Worm (Caenorhabditis elegans): ENCODE data around the gene R07C12.1.

DNA sequence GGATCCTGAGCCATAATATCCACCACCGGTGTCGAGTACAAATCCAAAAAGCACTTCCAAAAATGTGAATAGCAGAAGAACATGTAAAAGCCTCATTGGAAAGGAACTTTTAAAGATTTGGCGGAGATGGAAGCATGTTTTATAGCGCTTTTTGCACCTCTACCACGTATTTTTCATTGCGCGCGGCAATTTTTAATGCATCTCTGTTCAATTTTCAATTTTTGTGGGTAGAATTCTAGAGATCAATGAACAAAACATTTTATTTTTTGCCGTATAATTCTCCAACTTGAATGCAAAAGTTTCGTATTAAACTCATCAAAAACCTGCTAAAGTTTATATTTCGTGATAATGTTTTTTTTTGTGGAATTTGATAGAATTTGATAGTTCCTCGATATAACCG is 14.8 kb upstream of the R07C12.1 start, which contains the start of gene F49F1.9:
- TF ChIP-seq ceh-13 (GFP tag; optimal IDR thresholded peaks at IDR 0.05), result no peak
- no peak for TF ChIP-seq ama-1 (optimal IDR thresholded peaks at IDR 0.05)
- TF ChIP-seq scrt-1 (GFP tag; IDR thresholded peaks at IDR 0.05), result no peak
- no peak for TF ChIP-seq tbx-11 (GFP tag; IDR thresholded peaks at IDR 0.05)
- TF ChIP-seq sea-1 (GFP tag; conservative IDR thresholded peaks at IDR 0.05), result no peak
- TF ChIP-seq hmg-4 (GFP tag; optimal IDR thresholded peaks at IDR 0.05), result no peak
- no peak for TF ChIP-seq tbx-37 (GFP tag; conservative IDR thresholded peaks at IDR 0.05)
- TF ChIP-seq tra-4 (tag; optimal IDR thresholded peaks at IDR 0.05), result no peak
- no peak for TF ChIP-seq aly-1 (tag; optimal IDR thresholded peaks at IDR 0.05)
- no peak for TF ChIP-seq B0310.2 (tag; optimal IDR thresholded peaks at IDR 0.05)
- no peak for TF ChIP-seq hmbx-1 (tag; optimal IDR thresholded peaks at IDR 0.05)
- no peak for TF ChIP-seq pes-1 (GFP tag; IDR thresholded peaks at IDR 0.05)
- no peak for TF ChIP-seq F13C5.2 (tag; optimal IDR thresholded peaks at IDR 0.05)

Measured in whole organism, early embryonic.